Fruit fly (Drosophila melanogaster) whole organism, wandering third instar larva: ENCODE results near the gene CG11837.

Experiments used
- Myc ChIP-seq: fragments of >200 bp; optimal IDR thresholded peaks from 2 replicates; lab custom pipeline; 2017
- fru ChIP-seq: fragments of 200-800 bp; sonication (Bioruptor generic); optimal IDR thresholded peaks from 3 replicates; lab custom pipeline; 2016; ENCODE audit warnings: missing biosample characterization, mild to moderate bottlenecking, missing genetic modification characterization

dm6 chr3R:29075631-29076398 lies 26.5 kb downstream of the CG11837 start:
- TF ChIP-seq fru (GFP tag; lab: Kevin White, UChicago) (peak; percentile 59), Myc (lab: Kevin White, UChicago) (no peak)
